Worm (Caenorhabditis elegans) whole organism, early embryonic: ENCODE data around the gene lron-3.

Source experiments
- B0310.2 ChIP-seq: sonication (generic microtip); optimal IDR thresholded peaks from 2 replicates; lab custom pipeline; 2016; ENCODE audit warnings: mild to moderate bottlenecking, missing genetic modification characterization, missing compliant biosample characterization
- ama-1 ChIP-seq: fragments of 150-350 bp; optimal IDR thresholded peaks from 2 replicates; lab custom pipeline; 2014
- ceh-13 ChIP-seq: fragments of 200-800 bp; sonication (Bioruptor generic); optimal IDR thresholded peaks from 2 replicates; lab custom pipeline; 2018; ENCODE audit warnings: mild to moderate bottlenecking, missing genetic modification characterization, missing compliant biosample characterization
- ceh-36 ChIP-seq: sonication (generic microtip); optimal IDR thresholded peaks from 2 replicates; lab custom pipeline; 2016; ENCODE audit warnings: missing genetic modification characterization, inconsistent platforms, missing compliant biosample characterization
- ets-7 ChIP-seq: sonication (generic microtip); optimal IDR thresholded peaks from 2 replicates; lab custom pipeline; 2016; ENCODE audit warnings: missing genotype, missing genetic modification characterization, missing compliant biosample characterization
- flt-1 ChIP-seq: fragments of 200-800 bp; sonication (Bioruptor generic); IDR thresholded peaks from 2 replicates; pipeline ENCODE4 v1.3.6; 2022; ENCODE audit warnings: missing genetic modification characterization, missing compliant biosample characterization
- hmbx-1 ChIP-seq: sonication (generic microtip); optimal IDR thresholded peaks from 2 replicates; lab custom pipeline; 2016; ENCODE audit warnings: mild to moderate bottlenecking, missing genetic modification characterization, missing compliant biosample characterization
- hmg-4 ChIP-seq: fragments of 200-800 bp; sonication (Bioruptor generic); optimal IDR thresholded peaks from 2 replicates; lab custom pipeline; 2018; ENCODE audit warnings: mild to moderate bottlenecking, missing genetic modification characterization, missing compliant biosample characterization
- pes-1 ChIP-seq: fragments of 200-800 bp; sonication (Bioruptor generic); IDR thresholded peaks from 2 replicates; pipeline ENCODE4 v1.3.6; 2022; ENCODE audit warnings: missing genetic modification reagents, missing genetic modification characterization, missing compliant biosample characterization
- scrt-1 ChIP-seq: fragments of 200-800 bp; sonication (Bioruptor generic); IDR thresholded peaks from 2 replicates; pipeline ENCODE4 v1.3.6; 2022; ENCODE audit warnings: missing genetic modification characterization, missing compliant biosample characterization
- tbx-11 ChIP-seq: fragments of 200-800 bp; sonication (Bioruptor generic); IDR thresholded peaks from 2 replicates; pipeline ENCODE4 v1.3.6; 2022; ENCODE audit warnings: missing genetic modification characterization, missing compliant biosample characterization
- tra-4 ChIP-seq: sonication (generic microtip); optimal IDR thresholded peaks from 2 replicates; lab custom pipeline; 2017; ENCODE audit warnings: missing genetic modification characterization, missing compliant biosample characterization

- no peak for TF ChIP-seq flt-1 (GFP tag; lab: Robert Waterston, UW)
- no peak for TF ChIP-seq tbx-11
- no peak for TF ChIP-seq pes-1 (GFP tag; lab: Robert Waterston, UW)
- TF ChIP-seq B0310.2 (tag; lab: Kevin White, UChicago), result no peak
- no peak for TF ChIP-seq ets-7 (tag; lab: Kevin White, UChicago)
- TF ChIP-seq tra-4 (tag; lab: Kevin White, UChicago), result no peak
- TF ChIP-seq hmg-4 (GFP tag; lab: Kevin White, UChicago), result no peak
- no peak for TF ChIP-seq ama-1 (lab: Kevin White, UChicago)
- no peak for TF ChIP-seq ceh-13 (GFP tag; lab: Kevin White, UChicago)
- no peak for TF ChIP-seq ceh-36 (tag; lab: Kevin White, UChicago)
- no peak for TF ChIP-seq hmbx-1 (tag; lab: Kevin White, UChicago)
- TF ChIP-seq scrt-1 (GFP tag; lab: Robert Waterston, UW), result no peak
Measured at ce11 chrX:15557849-15558248, at the start of gene lron-3.
